Worm (Caenorhabditis elegans) whole organism, L1 larva: ENCODE results near the gene R08C7.12.

ENCODE experiments used
- C04F5.9 ChIP-seq: sonication (generic microtip); optimal IDR thresholded peaks from 2 replicates; lab custom pipeline; 2016; ENCODE audit warnings: missing genetic modification characterization, missing compliant biosample characterization
- C16A3.4 ChIP-seq: fragments of 150-350 bp; optimal IDR thresholded peaks from 2 replicates; lab custom pipeline; 2014; ENCODE audit warnings: missing biosample characterization, missing genetic modification characterization
- C34B4.2 ChIP-seq: sonication (generic microtip); optimal IDR thresholded peaks from 2 replicates; lab custom pipeline; 2017; ENCODE audit warnings: mild to moderate bottlenecking, missing genetic modification characterization, missing compliant biosample characterization
- F16B12.6 ChIP-seq: fragments of 150-350 bp; optimal IDR thresholded peaks from 2 replicates; lab custom pipeline; 2014; ENCODE audit warnings: missing biosample characterization, missing genetic modification characterization
- aha-1 ChIP-seq: fragments of 150-350 bp; optimal IDR thresholded peaks from 2 replicates; lab custom pipeline; 2014; ENCODE audit warnings: missing biosample characterization, missing genetic modification characterization
- alr-1 ChIP-seq: fragments of 200-800 bp; sonication (Bioruptor generic); optimal IDR thresholded peaks from 2 replicates; lab custom pipeline; 2018; ENCODE audit warnings: borderline replicate concordance, mild to moderate bottlenecking, missing genetic modification characterization, missing compliant biosample characterization
- ama-1 ChIP-seq: fragments of 150-350 bp; optimal IDR thresholded peaks from 2 replicates; lab custom pipeline; 2014
- blmp-1 ChIP-seq: fragments of 150-350 bp; optimal IDR thresholded peaks from 2 replicates; lab custom pipeline; 2014; ENCODE audit warnings: missing biosample characterization, missing genetic modification characterization
- ceh-8 ChIP-seq: fragments of 200-800 bp; sonication (Bioruptor generic); optimal IDR thresholded peaks from 2 replicates; lab custom pipeline; 2018; ENCODE audit warnings: mild to moderate bottlenecking, missing genetic modification characterization, moderate library complexity, missing compliant biosample characterization
- ceh-82 ChIP-seq, 3 experiments: fragments of 150-350 bp in 1 of 3; sonication (generic microtip) in 2 of 3; optimal IDR thresholded peaks; 2 replicates each; lab custom pipeline; 2014 to 2017; ENCODE audit warnings: missing biosample characterization in 3 of 3, missing genetic modification characterization in 3 of 3
- ceh-88 ChIP-seq: fragments of 200-800 bp; sonication (Bioruptor generic); IDR thresholded peaks from 2 replicates; pipeline ENCODE4 v1.3.6; 2022; ENCODE audit warnings: missing genetic modification characterization, missing compliant biosample characterization
- ceh-90 ChIP-seq: sonication (generic microtip); optimal IDR thresholded peaks from 2 replicates; lab custom pipeline; 2016; ENCODE audit warnings: missing genetic modification characterization, missing compliant biosample characterization
- dpl-1 ChIP-seq, 3 experiments: fragments of 150-350 bp in 2 of 3; sonication (generic microtip) in 1 of 3; optimal IDR thresholded peaks; 2 replicates each; lab custom pipeline; 2014 to 2017; ENCODE audit warnings: missing biosample characterization in 3 of 3, missing genetic modification characterization in 3 of 3, missing genetic modification reagents in 3 of 3
- dsc-1 ChIP-seq: sonication (generic microtip); optimal IDR thresholded peaks from 2 replicates; lab custom pipeline; 2016; ENCODE audit warnings: mild to moderate bottlenecking, missing genetic modification characterization, missing compliant biosample characterization
- efl-3 ChIP-seq: fragments of 200-800 bp; sonication (Bioruptor generic); optimal IDR thresholded peaks from 2 replicates; lab custom pipeline; 2018; ENCODE audit warnings: mild to moderate bottlenecking, missing genetic modification characterization, missing compliant biosample characterization
- elt-3 ChIP-seq, 6 experiments: fragments of 150-350 bp in 1 of 6; sonication (generic microtip); optimal IDR thresholded peaks; 2 replicates each; lab custom pipeline; 2017 to 2018; ENCODE audit warnings: missing biosample characterization in 6 of 6, missing genetic modification characterization in 6 of 6, inconsistent platforms in 1 of 6
- ets-5 ChIP-seq: fragments of 200-800 bp; sonication (Bioruptor generic); IDR thresholded peaks from 2 replicates; pipeline ENCODE4 v1.3.6; 2022; ENCODE audit warnings: missing genetic modification characterization, missing compliant biosample characterization
- fkh-10 ChIP-seq: sonication (generic microtip); optimal IDR thresholded peaks from 2 replicates; lab custom pipeline; 2017; ENCODE audit warnings: missing biosample characterization, missing genetic modification reagents, missing genetic modification characterization
- hlh-4 ChIP-seq: sonication (generic microtip); optimal IDR thresholded peaks from 2 replicates; lab custom pipeline; 2016; ENCODE audit warnings: mild to moderate bottlenecking, missing genetic modification characterization, missing compliant biosample characterization
- irx-1 ChIP-seq: sonication (generic microtip); optimal IDR thresholded peaks from 2 replicates; lab custom pipeline; 2016; ENCODE audit warnings: missing genetic modification characterization, missing compliant biosample characterization
- isw-1 ChIP-seq: fragments of 200-800 bp; sonication (Bioruptor generic); IDR thresholded peaks from 2 replicates; pipeline ENCODE4 v1.3.6; 2022; ENCODE audit warnings: missing genetic modification characterization, missing compliant biosample characterization
- jun-1 ChIP-seq: fragments of 150-350 bp; optimal IDR thresholded peaks from 2 replicates; lab custom pipeline; 2014; ENCODE audit warnings: missing biosample characterization, missing genetic modification reagents, missing genetic modification characterization
- lin-14 ChIP-seq: fragments of 200-800 bp; sonication (Bioruptor generic); optimal IDR thresholded peaks from 2 replicates; lab custom pipeline; 2018; ENCODE audit warnings: mild to moderate bottlenecking, missing genetic modification characterization, moderate library complexity, missing compliant biosample characterization
- lin-15B ChIP-seq: fragments of 150-350 bp; sonication (generic microtip); optimal IDR thresholded peaks from 3 replicates; lab custom pipeline; 2014; ENCODE audit warnings: missing biosample characterization, missing genetic modification characterization
- lin-35 ChIP-seq, 2 experiments: fragments of 150-350 bp; optimal IDR thresholded peaks; 2 replicates each; lab custom pipeline; 2014; ENCODE audit warnings: missing biosample characterization in 2 of 2, missing genetic modification characterization in 2 of 2, missing genetic modification reagents in 2 of 2
- lin-39 ChIP-seq: fragments of 150-350 bp; optimal IDR thresholded peaks from 2 replicates; lab custom pipeline; 2014; ENCODE audit warnings: missing biosample characterization, missing genetic modification reagents, missing genetic modification characterization
- lir-3 ChIP-seq: sonication (generic microtip); optimal IDR thresholded peaks from 2 replicates; lab custom pipeline; 2016; ENCODE audit warnings: mild to moderate bottlenecking, missing genetic modification characterization, moderate library complexity, missing compliant biosample characterization; ENCODE audit not compliant: poor library complexity
- lsy-2 ChIP-seq, 2 experiments: fragments of 150-350 bp; optimal IDR thresholded peaks; 2 replicates each; lab custom pipeline; 2014; ENCODE audit warnings: missing biosample characterization in 2 of 2, missing genetic modification characterization in 2 of 2
- mab-9 ChIP-seq: fragments of 200-800 bp; sonication (Bioruptor generic); IDR thresholded peaks from 2 replicates; pipeline ENCODE4 v1.3.6; 2022; ENCODE audit warnings: missing genetic modification reagents, missing genetic modification characterization, missing compliant biosample characterization
- mdl-1 ChIP-seq, 2 experiments: fragments of 150-350 bp; optimal IDR thresholded peaks; 2 replicates each; lab custom pipeline; 2014 to 2017; ENCODE audit warnings: missing biosample characterization in 2 of 2, missing genetic modification characterization in 2 of 2, inconsistent platforms in 1 of 2
- mef-2 ChIP-seq: fragments of 150-350 bp; optimal IDR thresholded peaks from 2 replicates; lab custom pipeline; 2014; ENCODE audit warnings: missing biosample characterization, missing genetic modification characterization
- mep-1 ChIP-seq: fragments of 150-350 bp; optimal IDR thresholded peaks from 2 replicates; lab custom pipeline; 2014; ENCODE audit warnings: missing biosample characterization, missing genetic modification characterization
- nhr-12 ChIP-seq: sonication (generic microtip); optimal IDR thresholded peaks from 2 replicates; lab custom pipeline; 2017; ENCODE audit warnings: missing biosample characterization, missing genetic modification characterization
- nhr-19 ChIP-seq: fragments of 200-800 bp; sonication (Bioruptor generic); conservative IDR thresholded peaks from 2 replicates; pipeline ENCODE4 v1.3.6; 2022; ENCODE audit warnings: missing genetic modification characterization, missing compliant biosample characterization
- nhr-20 ChIP-seq: sonication (generic microtip); optimal IDR thresholded peaks from 2 replicates; lab custom pipeline; 2016; ENCODE audit warnings: mild to moderate bottlenecking, missing genetic modification characterization, missing compliant biosample characterization
- nhr-28 ChIP-seq: fragments of 150-350 bp; optimal IDR thresholded peaks from 2 replicates; lab custom pipeline; 2014; ENCODE audit warnings: missing biosample characterization, missing genetic modification characterization
- nhr-47 ChIP-seq: sonication (generic microtip); optimal IDR thresholded peaks from 2 replicates; lab custom pipeline; 2016; ENCODE audit warnings: mild to moderate bottlenecking, missing genetic modification characterization, moderate library complexity, missing compliant biosample characterization
- nhr-71 ChIP-seq: sonication (generic microtip); optimal IDR thresholded peaks from 2 replicates; lab custom pipeline; 2016; ENCODE audit warnings: mild to moderate bottlenecking, missing genetic modification characterization, moderate library complexity, missing compliant biosample characterization
- nhr-76 ChIP-seq: sonication (generic microtip); optimal IDR thresholded peaks from 2 replicates; lab custom pipeline; 2017; ENCODE audit warnings: missing biosample characterization, missing genetic modification characterization
- nhr-84 ChIP-seq: sonication (generic microtip); optimal IDR thresholded peaks from 2 replicates; lab custom pipeline; 2017; ENCODE audit warnings: missing biosample characterization, missing genetic modification characterization
- nhr-90 ChIP-seq: sonication (generic microtip); optimal IDR thresholded peaks from 2 replicates; lab custom pipeline; 2016; ENCODE audit warnings: mild to moderate bottlenecking, missing genetic modification characterization, missing compliant biosample characterization; ENCODE audit not compliant: poor library complexity
- rnt-1 ChIP-seq: sonication (generic microtip); optimal IDR thresholded peaks from 2 replicates; lab custom pipeline; 2016; ENCODE audit warnings: mild to moderate bottlenecking, missing genetic modification characterization, moderate library complexity, missing compliant biosample characterization
- snu-23 ChIP-seq: sonication (generic microtip); optimal IDR thresholded peaks from 2 replicates; lab custom pipeline; 2016; ENCODE audit warnings: missing genetic modification characterization, missing compliant biosample characterization
- sox-4 ChIP-seq: sonication (generic microtip); optimal IDR thresholded peaks from 2 replicates; lab custom pipeline; 2016; ENCODE audit warnings: missing genetic modification characterization, missing compliant biosample characterization
- sptf-1 ChIP-seq: fragments of 150-350 bp; optimal IDR thresholded peaks from 2 replicates; lab custom pipeline; 2014; ENCODE audit warnings: missing biosample characterization, missing genetic modification characterization
- swsn-7 ChIP-seq: sonication (generic microtip); optimal IDR thresholded peaks from 2 replicates; lab custom pipeline; 2016; ENCODE audit warnings: missing genetic modification characterization, missing compliant biosample characterization
- tlp-1 ChIP-seq: fragments of 150-350 bp; optimal IDR thresholded peaks from 2 replicates; lab custom pipeline; 2014; ENCODE audit warnings: missing biosample characterization, missing genetic modification characterization
- unc-62 ChIP-seq: fragments of 150-350 bp; optimal IDR thresholded peaks from 2 replicates; lab custom pipeline; 2014; ENCODE audit warnings: missing biosample characterization, missing genetic modification reagents, missing genetic modification characterization
- unc-86 ChIP-seq: sonication (generic microtip); optimal IDR thresholded peaks from 2 replicates; lab custom pipeline; 2016; ENCODE audit warnings: missing genetic modification characterization, missing compliant biosample characterization
- unc-98 ChIP-seq: fragments of 200-800 bp; sonication (Bioruptor generic); IDR thresholded peaks from 2 replicates; pipeline ENCODE4 v1.3.6; 2022; ENCODE audit warnings: missing genetic modification characterization, missing compliant biosample characterization
- xbp-1 ChIP-seq: sonication (generic microtip); optimal IDR thresholded peaks from 2 replicates; lab custom pipeline; 2016; ENCODE audit warnings: missing genetic modification characterization, missing compliant biosample characterization
- zip-4 ChIP-seq: fragments of 200-800 bp; sonication (Bioruptor generic); optimal IDR thresholded peaks from 2 replicates; lab custom pipeline; 2018; ENCODE audit warnings: mild to moderate bottlenecking, missing genetic modification characterization, moderate library complexity, missing compliant biosample characterization
- ztf-4 ChIP-seq: fragments of 150-350 bp; optimal IDR thresholded peaks from 2 replicates; lab custom pipeline; 2014; ENCODE audit warnings: missing biosample characterization, missing genetic modification characterization

R08C7.12 gene

ce11 chrIV:4475362-4476086 lies 26.0 kb downstream of the R08C7.12 start (continued):
- TF ChIP-seq dsc-1 (no peak), dpl-1 (GFP tag; optimal IDR thresholded peaks at IDR 0.05; lab: Kevin White, UChicago) (no peak), nhr-19 (GFP tag; lab: Robert Waterston, UW) (peak; percentile 28), swsn-7 (tag; lab: Kevin White, UChicago) (no peak), nhr-76 (tag; lab: Kevin White, UChicago) (no peak), blmp-1 (tag; lab: Kevin White, UChicago) (no peak), irx-1 (tag; lab: Kevin White, UChicago) (no peak), sox-4 (no peak), isw-1 (no peak), unc-62 (GFP tag; lab: Kevin White, UChicago) (no peak), nhr-20 (tag; lab: Kevin White, UChicago) (peak; percentile 24), ets-5 (GFP tag; lab: Robert Waterston, UW) (no peak), unc-98 (no peak), lin-14 (peak; percentile 18), C04F5.9 (tag; lab: Kevin White, UChicago) (no peak), C34B4.2 (tag; lab: Kevin White, UChicago) (no peak), jun-1 (tag; lab: Kevin White, UChicago) (no peak), ceh-90 (tag; lab: Kevin White, UChicago) (no peak), snu-23 (GFP tag; lab: Kevin White, UChicago) (peak; percentile 17), unc-86 (tag; lab: Kevin White, UChicago) (no peak), zip-4 (no peak), nhr-12 (no peak), tlp-1 (tag; lab: Kevin White, UChicago) (no peak), ztf-4 (tag; lab: Kevin White, UChicago) (no peak), lin-35 (GFP tag; optimal IDR thresholded peaks at IDR 0.05; lab: Kevin White, UChicago) (peak in 1 of 2 experiments; percentile 43), mab-9 (no peak), rnt-1 (tag; lab: Kevin White, UChicago) (no peak), lin-15B (no peak), elt-3 (tag; optimal IDR thresholded peaks at IDR 0.05; lab: Kevin White, UChicago) (no peak), nhr-47 (tag; lab: Kevin White, UChicago) (no peak), lin-39 (no peak), nhr-84 (no peak), ceh-8 (GFP tag; lab: Kevin White, UChicago) (no peak), alr-1 (tag; lab: Kevin White, UChicago) (no peak), mep-1 (tag; lab: Kevin White, UChicago) (no peak), mdl-1 (tag; optimal IDR thresholded peaks at IDR 0.05; lab: Kevin White, UChicago) (no peak), fkh-10 (GFP tag; lab: Kevin White, UChicago) (no peak), sptf-1 (tag; lab: Kevin White, UChicago) (no peak), aha-1 (no peak), mef-2 (tag; lab: Kevin White, UChicago) (no peak), xbp-1 (tag; lab: Kevin White, UChicago) (no peak), ceh-82 (tag; optimal IDR thresholded peaks at IDR 0.05; lab: Kevin White, UChicago) (no peak), ceh-88 (GFP tag; lab: Robert Waterston, UW) (no peak), efl-3 (GFP tag; lab: Kevin White, UChicago) (no peak), nhr-90 (tag; lab: Kevin White, UChicago) (peak; percentile 32), C16A3.4 (tag; lab: Kevin White, UChicago) (no peak), nhr-28 (no peak), hlh-4 (tag; lab: Kevin White, UChicago) (no peak), F16B12.6 (tag; lab: Kevin White, UChicago) (no peak), lsy-2 (tag; optimal IDR thresholded peaks at IDR 0.05; lab: Kevin White, UChicago) (peak in 1 of 2 experiments; percentile 47), lir-3 (tag; lab: Kevin White, UChicago) (peak; percentile 33), nhr-71 (tag; lab: Kevin White, UChicago) (peak; percentile 39), ama-1 (no peak)
